Fruit fly (Drosophila melanogaster) whole organism, embryonic: ENCODE measurements around the gene CG6028.

Experiments used
- CG10267 ChIP-seq: fragments of 200-800 bp; sonication (Bioruptor generic); optimal IDR thresholded peaks from 2 replicates; lab custom pipeline; 2018; ENCODE audit warnings: missing biosample characterization, mild to moderate bottlenecking, missing genetic modification characterization, moderate library complexity
- CG12071 ChIP-seq: fragments of 200-800 bp; sonication (Bioruptor generic); optimal IDR thresholded peaks from 3 replicates; lab custom pipeline; 2018; ENCODE audit warnings: missing biosample characterization, mild to moderate bottlenecking, missing genetic modification characterization
- CG14441 ChIP-seq: fragments of 200-800 bp; sonication (Bioruptor generic); IDR thresholded peaks from 2 replicates; pipeline ENCODE4 v1.3.6; 2022; ENCODE audit warnings: missing biosample characterization, missing genetic modification characterization
- CG17912 ChIP-seq: fragments of 200-800 bp; sonication (Bioruptor generic); optimal IDR thresholded peaks from 2 replicates; lab custom pipeline; 2018; ENCODE audit warnings: missing biosample characterization, mild to moderate bottlenecking, missing genetic modification characterization
- CG2199 ChIP-seq: fragments of 200-800 bp; sonication (Bioruptor generic); IDR thresholded peaks from 3 replicates; pipeline ENCODE4 v1.3.6; 2022; ENCODE audit warnings: missing biosample characterization, missing genetic modification characterization
- CG2202 ChIP-seq: fragments of 200-800 bp; sonication (Bioruptor generic); optimal IDR thresholded peaks from 2 replicates; lab custom pipeline; 2018; ENCODE audit warnings: missing biosample characterization, mild to moderate bottlenecking, missing genetic modification characterization
- CG31441 ChIP-seq: fragments of 200-800 bp; sonication (Bioruptor generic); IDR thresholded peaks from 2 replicates; pipeline ENCODE4 v1.3.6; 2022; ENCODE audit warnings: missing biosample characterization, missing genetic modification characterization
- CG32532 ChIP-seq: fragments of 200-800 bp; sonication (Bioruptor generic); IDR thresholded peaks from 2 replicates; pipeline ENCODE4 v1.3.6; 2022; ENCODE audit warnings: missing biosample characterization, missing genetic modification characterization
- CG3726 ChIP-seq: fragments of 200-800 bp; sonication (Bioruptor generic); IDR thresholded peaks from 3 replicates; pipeline ENCODE4, ENCODE4 v1.3.6; 2022; ENCODE audit warnings: missing biosample characterization, missing genetic modification characterization
- CG4360 ChIP-seq: fragments of 200-800 bp; sonication (Bioruptor generic); IDR thresholded peaks from 2 replicates; pipeline ENCODE4 v1.3.6; 2022; ENCODE audit warnings: missing biosample characterization, missing genetic modification characterization
- CG4617 ChIP-seq: fragments of 200-800 bp; sonication (Bioruptor generic); optimal IDR thresholded peaks from 3 replicates; lab custom pipeline; 2016; ENCODE audit warnings: missing biosample characterization, missing genetic modification characterization, borderline replicate concordance
- CG6854 ChIP-seq: fragments of 200-800 bp; sonication (Bioruptor generic); optimal IDR thresholded peaks from 3 replicates; lab custom pipeline; 2017; ENCODE audit warnings: missing biosample characterization, mild to moderate bottlenecking, missing genetic modification characterization
- CG7271 ChIP-seq: fragments of 200-800 bp; sonication (Bioruptor generic); optimal IDR thresholded peaks from 2 replicates; lab custom pipeline; 2018; ENCODE audit warnings: missing biosample characterization, mild to moderate bottlenecking, missing genetic modification characterization, moderate library complexity
- CG7786 ChIP-seq: fragments of 200-800 bp; sonication (Bioruptor generic); optimal IDR thresholded peaks from 2 replicates; lab custom pipeline; 2016; ENCODE audit warnings: missing biosample characterization, missing genetic modification characterization
- CG7928 ChIP-seq: fragments of 200-800 bp; sonication (Bioruptor generic); optimal IDR thresholded peaks from 2 replicates; lab custom pipeline; 2017; ENCODE audit warnings: missing biosample characterization, mild to moderate bottlenecking, missing genetic modification characterization
- CkIIα-i1 ChIP-seq: fragments of 200-800 bp; sonication (Bioruptor generic); IDR thresholded peaks from 2 replicates; pipeline ENCODE4 v1.3.6; 2022; ENCODE audit warnings: missing biosample characterization, missing genetic modification characterization
- Dip2 ChIP-seq: fragments of 200-800 bp; sonication (Bioruptor generic); IDR thresholded peaks from 2 replicates; pipeline ENCODE4 v1.3.6; 2022; ENCODE audit warnings: missing biosample characterization, missing genetic modification characterization
- HLH54F ChIP-seq: fragments of 200-800 bp; sonication (Bioruptor generic); optimal IDR thresholded peaks from 3 replicates; lab custom pipeline; 2016; ENCODE audit warnings: missing biosample characterization, missing genetic modification characterization
- HmgD ChIP-seq: fragments of 200-800 bp; sonication (Bioruptor generic); optimal IDR thresholded peaks from 3 replicates; lab custom pipeline; 2016; ENCODE audit warnings: missing biosample characterization, missing genetic modification characterization
- Hr39 ChIP-seq: fragments of >200 bp; optimal IDR thresholded peaks from 2 replicates; lab custom pipeline; 2017
- Hr78 ChIP-seq, 2 experiments: fragments of 200-800 bp in 1 of 2; fragments of >200 bp in 1 of 2; sonication (Bioruptor generic) in 1 of 2; optimal IDR thresholded peaks; 2 replicates each; lab custom pipeline; 2017 to 2019; ENCODE audit warnings: missing biosample characterization in 2 of 2, missing genetic modification characterization in 2 of 2, mild to moderate bottlenecking in 1 of 2, moderate library complexity in 1 of 2
- Med ChIP-seq: fragments of 200-800 bp; sonication (Bioruptor generic); peaks from one replicate; lab custom pipeline; 2016; ENCODE audit warnings: missing biosample characterization, missing genetic modification characterization, mild to moderate bottlenecking, inconsistent platforms, moderate library complexity
- Optix ChIP-seq: fragments of 200-800 bp; sonication (Bioruptor generic); IDR thresholded peaks from 3 replicates; pipeline ENCODE4 v1.3.6; 2022; ENCODE audit warnings: missing biosample characterization, missing genetic modification characterization
- Trl ChIP-seq, 3 experiments: fragments of >200 bp in 2 of 3; fragments of 200-800 bp in 1 of 3; sonication (Bioruptor generic) in 1 of 3; optimal IDR thresholded peaks; 2 replicates in 1 of 3; 3 replicates in 2 of 3; lab custom pipeline; 2016 to 2017; ENCODE audit warnings: missing biosample characterization in 1 of 3, missing genetic modification characterization in 1 of 3
- ap ChIP-seq: fragments of 200-800 bp; sonication (Bioruptor generic); IDR thresholded peaks from 2 replicates; pipeline ENCODE4 v1.3.6; 2022; ENCODE audit warnings: missing biosample characterization, missing genetic modification characterization
- btn ChIP-seq: fragments of 200-800 bp; sonication (Bioruptor generic); optimal IDR thresholded peaks from 2 replicates; lab custom pipeline; 2016; ENCODE audit warnings: missing biosample characterization, missing genetic modification characterization
- cad ChIP-seq: fragments of >200 bp; optimal IDR thresholded peaks from 2 replicates; lab custom pipeline; 2017; ENCODE audit warnings: missing biosample characterization, missing genetic modification characterization
- cas ChIP-seq: fragments of 200-800 bp; sonication (Bioruptor generic); IDR thresholded peaks from 2 replicates; pipeline ENCODE4 v1.3.6; 2022; ENCODE audit warnings: missing biosample characterization, missing genetic modification characterization
- cato ChIP-seq: fragments of 200-800 bp; sonication (Bioruptor generic); optimal IDR thresholded peaks from 2 replicates; lab custom pipeline; 2016; ENCODE audit warnings: missing biosample characterization, missing genetic modification characterization, borderline replicate concordance
- cg ChIP-seq: fragments of 200-800 bp; sonication (Bioruptor generic); optimal IDR thresholded peaks from 3 replicates; lab custom pipeline; 2019; ENCODE audit warnings: missing biosample characterization, mild to moderate bottlenecking, missing genetic modification characterization, moderate library complexity
- gcm2 ChIP-seq: fragments of 200-800 bp; sonication (Bioruptor generic); optimal IDR thresholded peaks from 2 replicates; lab custom pipeline; 2016; ENCODE audit warnings: missing biosample characterization, missing genetic modification characterization
- grau ChIP-seq: fragments of 200-800 bp; optimal IDR thresholded peaks from 3 replicates; lab custom pipeline; 2019; ENCODE audit warnings: missing biosample characterization, mild to moderate bottlenecking, missing genetic modification characterization, moderate library complexity
- gsb ChIP-seq: fragments of 200-800 bp; sonication (Bioruptor generic); IDR thresholded peaks from 2 replicates; pipeline ENCODE4 v1.3.6; 2022; ENCODE audit warnings: missing biosample characterization, missing genetic modification characterization
- insv ChIP-seq, 2 experiments: fragments of 200-800 bp; sonication (Bioruptor generic); optimal IDR thresholded peaks; 3 replicates each; lab custom pipeline; 2016 to 2018; ENCODE audit warnings: missing biosample characterization in 2 of 2, missing genetic modification characterization in 2 of 2
- lbe ChIP-seq: fragments of 200-800 bp; sonication (Bioruptor generic); optimal IDR thresholded peaks from 2 replicates; lab custom pipeline; 2016; ENCODE audit warnings: missing biosample characterization, mild to moderate bottlenecking, missing genetic modification characterization
- lmd ChIP-seq: fragments of 200-800 bp; sonication (Bioruptor generic); IDR thresholded peaks from 2 replicates; pipeline ENCODE4 v1.3.6; 2022; ENCODE audit warnings: missing biosample characterization, missing genetic modification characterization
- lov ChIP-seq, 2 experiments: fragments of 200-800 bp in 1 of 2; fragments of >200 bp in 1 of 2; sonication (Bioruptor generic) in 1 of 2; IDR thresholded peaks in 1 of 2; optimal IDR thresholded peaks in 1 of 2; 2 replicates in 1 of 2; 3 replicates in 1 of 2; pipeline versions ENCODE4 v1.3.6 to Lab custom; 2017 to 2022; ENCODE audit warnings: missing biosample characterization in 1 of 2, missing genetic modification characterization in 1 of 2
- mld ChIP-seq: fragments of 200-800 bp; sonication (Bioruptor generic); IDR thresholded peaks from 3 replicates; pipeline ENCODE4 v1.3.6; 2022; ENCODE audit warnings: missing biosample characterization, missing genetic modification characterization; ENCODE audit not compliant: partially characterized antibody
- nau ChIP-seq: fragments of 200-800 bp; sonication (Bioruptor generic); optimal IDR thresholded peaks from 3 replicates; lab custom pipeline; 2017; ENCODE audit warnings: missing biosample characterization, mild to moderate bottlenecking, missing genetic modification characterization, missing genetic modification reagents
- repo ChIP-seq: fragments of 200-800 bp; sonication (Bioruptor generic); optimal IDR thresholded peaks from 2 replicates; lab custom pipeline; 2016; ENCODE audit warnings: missing biosample characterization, missing genetic modification characterization
- run ChIP-seq: fragments of 200-800 bp; sonication (Bioruptor generic); optimal IDR thresholded peaks from 3 replicates; lab custom pipeline; 2018; ENCODE audit warnings: missing biosample characterization, mild to moderate bottlenecking, missing genetic modification characterization
- schlank ChIP-seq: fragments of 200-800 bp; sonication (Bioruptor generic); optimal IDR thresholded peaks from 2 replicates; lab custom pipeline; 2018; ENCODE audit warnings: missing biosample characterization, mild to moderate bottlenecking, missing genetic modification characterization
- sens-2 ChIP-seq: fragments of 200-800 bp; sonication (Bioruptor generic); IDR thresholded peaks from 2 replicates; pipeline ENCODE4 v1.3.6; 2022; ENCODE audit warnings: missing biosample characterization, missing genetic modification characterization
- tin ChIP-seq: fragments of 200-800 bp; sonication (Bioruptor generic); optimal IDR thresholded peaks from 3 replicates; lab custom pipeline; 2016; ENCODE audit warnings: missing biosample characterization, missing genetic modification characterization
- tna ChIP-seq: fragments of 200-800 bp; sonication (Bioruptor generic); IDR thresholded peaks from 2 replicates; pipeline ENCODE4 v1.3.6; 2022; ENCODE audit warnings: missing biosample characterization, missing genetic modification characterization; ENCODE audit not compliant: partially characterized antibody
- tx ChIP-seq: fragments of 200-800 bp; sonication (Bioruptor generic); optimal IDR thresholded peaks from 2 replicates; lab custom pipeline; 2016; ENCODE audit warnings: missing biosample characterization, missing genetic modification characterization
- vvl ChIP-seq: fragments of 200-800 bp; sonication (Bioruptor generic); IDR thresholded peaks from 2 replicates; pipeline ENCODE4 v1.3.6; 2022; ENCODE audit warnings: missing biosample characterization, missing genetic modification characterization
- wdn ChIP-seq: fragments of 200-800 bp; sonication (Bioruptor generic); IDR thresholded peaks from 2 replicates; pipeline ENCODE4 v1.3.6; 2022; ENCODE audit warnings: missing biosample characterization, missing genetic modification characterization

Gene CG6028

DNA sequence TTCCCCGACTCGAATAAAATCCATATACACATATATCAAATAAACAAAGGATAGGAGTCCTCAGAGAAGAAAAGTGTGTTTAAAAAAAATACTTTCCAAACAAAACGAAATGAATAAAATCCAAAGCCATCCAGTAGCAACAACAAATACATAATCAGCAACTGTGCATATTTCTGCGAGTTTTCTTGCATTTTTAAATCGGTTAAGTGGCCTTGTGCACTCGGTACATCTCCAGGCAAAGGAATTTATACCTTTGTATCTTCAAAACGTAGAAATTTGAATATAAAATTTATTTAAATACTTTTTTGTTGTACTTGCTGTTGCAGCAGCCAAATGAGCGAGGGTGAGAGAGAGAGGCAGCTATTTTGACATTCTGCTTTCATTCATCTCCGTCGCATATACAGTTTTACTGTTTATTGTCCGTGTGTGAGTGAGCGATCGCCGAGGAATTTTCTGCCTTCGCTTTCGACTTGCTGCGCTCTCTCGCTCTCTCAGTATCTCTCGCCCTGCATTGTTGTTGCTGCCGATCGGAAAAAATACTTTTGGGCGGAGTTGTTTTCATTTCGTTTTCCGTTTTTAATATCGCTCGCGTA is 17.1 kb upstream of the CG6028 start (continued):
- TF ChIP-seq CG7271 = no peak
- TF ChIP-seq tx = no peak
- peak; percentile 20 for TF ChIP-seq Med
- no peak for TF ChIP-seq tin (GFP tag; lab: Kevin White, UChicago)
- TF ChIP-seq vvl (GFP tag; lab: Robert Waterston, UW) = peak; percentile 27; the same call in 1 of the 2 replicates
- TF ChIP-seq CG2199 (GFP tag; lab: Robert Waterston, UW) = peak; percentile 11; the same call in 1 of the 3 replicates
- no peak for TF ChIP-seq CG17912 (GFP tag; lab: Kevin White, UChicago)
- TF ChIP-seq CG4360 (GFP tag; lab: Robert Waterston, UW) = peak; percentile 72
- no peak for TF ChIP-seq run (tag; lab: Kevin White, UChicago)
- no peak for TF ChIP-seq CG7928 (GFP tag; lab: Kevin White, UChicago)
- TF ChIP-seq cg = peak; percentile 73
- TF ChIP-seq lov (optimal IDR thresholded peaks at IDR 0.05; lab: Kevin White, UChicago) = no peak
- no peak for TF ChIP-seq lov (GFP tag; IDR thresholded peaks at IDR 0.05; lab: Robert Waterston, UW)
- peak; percentile 44 for TF ChIP-seq cad (GFP tag; lab: Kevin White, UChicago)
- no peak for TF ChIP-seq ap (GFP tag; lab: Robert Waterston, UW)
- TF ChIP-seq CG2202 (tag; lab: Kevin White, UChicago) = no peak

DNA sequence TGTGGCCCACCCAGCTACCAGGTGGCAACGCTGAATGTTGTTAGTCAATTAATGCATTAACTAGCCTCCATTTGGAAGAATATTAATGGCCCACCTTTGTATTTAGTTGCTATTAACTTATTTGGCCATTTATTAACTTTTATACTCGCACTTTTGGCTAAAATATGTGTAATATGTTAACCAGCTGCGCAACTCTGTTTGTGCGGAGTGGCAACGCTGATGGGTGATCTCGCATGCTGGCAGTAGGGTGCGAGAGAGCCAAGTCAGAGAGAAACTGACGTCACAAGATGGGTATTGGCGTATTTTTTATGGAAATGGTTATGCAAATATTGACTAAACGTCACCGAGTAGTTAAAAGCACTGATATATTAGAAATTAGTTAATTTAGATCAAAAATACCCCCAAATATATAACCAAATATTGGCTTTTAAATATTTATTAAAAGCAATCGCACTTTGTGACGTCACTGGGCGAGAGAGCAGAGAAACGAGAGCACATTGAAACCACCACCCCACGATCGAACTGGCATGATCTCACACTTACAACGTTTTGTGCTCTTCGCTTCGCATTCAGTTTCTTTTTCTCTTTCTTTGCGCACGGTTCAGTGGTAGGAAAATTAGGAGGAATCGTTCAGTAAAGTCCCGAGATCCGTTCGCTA is 16.4 kb upstream of the CG6028 start, which contains the start of gene how:
TSS of gene how (plus strand) at position 567 of the 658 bp plus-strand sequence.
- no peak for TF ChIP-seq CG4617 (GFP tag; lab: Kevin White, UChicago)
- TF ChIP-seq CkIIα-i1 (GFP tag; lab: Robert Waterston, UW) = no peak
- no peak for TF ChIP-seq HLH54F (GFP tag; lab: Kevin White, UChicago)
- no peak for TF ChIP-seq CG6854
- TF ChIP-seq wdn (GFP tag; lab: Robert Waterston, UW) = no peak
- TF ChIP-seq Dip2 (GFP tag; lab: Robert Waterston, UW) = no peak
- TF ChIP-seq cato (GFP tag; lab: Kevin White, UChicago) = no peak
- no peak for TF ChIP-seq Hr39 (lab: Kevin White, UChicago)
- no peak for TF ChIP-seq btn (GFP tag; lab: Kevin White, UChicago)
- TF ChIP-seq nau (GFP tag; lab: Kevin White, UChicago) = peak; percentile 24
- no peak for TF ChIP-seq CG14441 (GFP tag; lab: Robert Waterston, UW)
- no peak for TF ChIP-seq Optix
- TF ChIP-seq CG3726 (GFP tag; lab: Robert Waterston, UW) = no peak
- TF ChIP-seq Hr78 (GFP tag; optimal IDR thresholded peaks at IDR 0.05; lab: Kevin White, UChicago) = no peak
- TF ChIP-seq CG12071 (GFP tag; lab: Kevin White, UChicago) = no peak
- no peak for TF ChIP-seq schlank
- no peak for TF ChIP-seq repo (GFP tag; lab: Kevin White, UChicago)
- TF ChIP-seq mld = no peak
- no peak for TF ChIP-seq gcm2 (GFP tag; lab: Kevin White, UChicago)
- 0 out of 2 replicates have a peak, but pooled peaks have one; percentile 22 for TF ChIP-seq lmd (GFP tag; lab: Robert Waterston, UW)
- no peak for TF ChIP-seq tna (GFP tag; lab: Robert Waterston, UW)
- TF ChIP-seq Trl (optimal IDR thresholded peaks at IDR 0.05; lab: Kevin White, UChicago) = peak; percentile 95 to 98
- peak; percentile 55 for TF ChIP-seq Trl (GFP tag; optimal IDR thresholded peaks at IDR 0.05; lab: Kevin White, UChicago)
- TF ChIP-seq insv (GFP tag; optimal IDR thresholded peaks at IDR 0.05; lab: Kevin White, UChicago) = peak in 1 of 2 experiments; percentile 5
- peak; percentile 40 for TF ChIP-seq CG10267 (tag; lab: Kevin White, UChicago)
- TF ChIP-seq gsb (GFP tag; lab: Robert Waterston, UW) = no peak
- TF ChIP-seq lbe (GFP tag; lab: Kevin White, UChicago) = peak; percentile 3
- TF ChIP-seq HmgD (GFP tag; lab: Kevin White, UChicago) = peak; percentile 41
- no peak for TF ChIP-seq CG7786
- TF ChIP-seq grau (tag; lab: Kevin White, UChicago) = peak; percentile 6
- TF ChIP-seq sens-2 (GFP tag; lab: Robert Waterston, UW) = no peak
- TF ChIP-seq cas (GFP tag; lab: Robert Waterston, UW) = no peak
- no peak; the same call in 1 of the 2 replicates for TF ChIP-seq CG31441 (GFP tag; lab: Robert Waterston, UW)
- TF ChIP-seq CG32532 = 0 out of 2 replicates have a peak, but pooled peaks have one; percentile 5
